Fruit fly (Drosophila melanogaster) whole organism, embryonic: ENCODE measurements around the gene Nulp1.

Experiments used
- ATbp ChIP-seq: fragments of 200-800 bp; sonication (Bioruptor generic); optimal IDR thresholded peaks from 2 replicates; lab custom pipeline; 2017; ENCODE audit warnings: missing biosample characterization, mild to moderate bottlenecking, missing genetic modification characterization, missing genetic modification reagents
- BEAF-32 ChIP-seq: fragments of 200-800 bp; sonication (Bioruptor generic); optimal IDR thresholded peaks from 3 replicates; lab custom pipeline; 2017; ENCODE audit warnings: missing biosample characterization, missing genetic modification characterization, mild to moderate bottlenecking, moderate library complexity, missing genetic modification reagents
- C15 ChIP-seq: fragments of 200-800 bp; sonication (Bioruptor generic); IDR thresholded peaks from 3 replicates; pipeline ENCODE4 v1.3.6; 2022; ENCODE audit warnings: missing biosample characterization, missing genetic modification characterization
- CG10654 ChIP-seq: fragments of 200-800 bp; sonication (Bioruptor generic); optimal IDR thresholded peaks from 2 replicates; lab custom pipeline; 2016; ENCODE audit warnings: missing biosample characterization, missing genetic modification characterization
- CG11247 ChIP-seq: fragments of 200-800 bp; sonication (Bioruptor generic); IDR thresholded peaks from 2 replicates; pipeline ENCODE4 v1.3.6; 2022; ENCODE audit warnings: missing biosample characterization, missing genetic modification characterization
- CG11504 ChIP-seq: fragments of 200-800 bp; sonication (Bioruptor generic); optimal IDR thresholded peaks from 3 replicates; lab custom pipeline; 2019; ENCODE audit warnings: missing biosample characterization, mild to moderate bottlenecking, missing genetic modification characterization, moderate library complexity
- CG12104 ChIP-seq: fragments of 200-800 bp; sonication (Bioruptor generic); optimal IDR thresholded peaks from 3 replicates; lab custom pipeline; 2016; ENCODE audit warnings: missing biosample characterization, missing genetic modification characterization
- CG13775 ChIP-seq: fragments of 200-800 bp; sonication (Bioruptor generic); optimal IDR thresholded peaks from 3 replicates; lab custom pipeline; 2017; ENCODE audit warnings: missing biosample characterization, mild to moderate bottlenecking, missing genetic modification characterization
- CG14014 ChIP-seq: fragments of 200-800 bp; sonication (Bioruptor generic); IDR thresholded peaks from 2 replicates; pipeline ENCODE4 v1.3.6; 2022; ENCODE audit warnings: missing biosample characterization, missing genetic modification characterization
- CG14050 ChIP-seq: fragments of 200-800 bp; sonication (Bioruptor generic); IDR thresholded peaks from 3 replicates; pipeline ENCODE4 v1.3.6; 2022; ENCODE audit warnings: missing biosample characterization, missing genetic modification characterization
- CG14965 ChIP-seq: fragments of 200-800 bp; sonication (Bioruptor generic); optimal IDR thresholded peaks from 2 replicates; lab custom pipeline; 2016; ENCODE audit warnings: missing biosample characterization, missing genetic modification characterization, borderline replicate concordance
- CG1603 ChIP-seq: fragments of 200-800 bp; sonication (Bioruptor generic); optimal IDR thresholded peaks from 2 replicates; lab custom pipeline; 2019; ENCODE audit warnings: missing biosample characterization, mild to moderate bottlenecking, missing genetic modification characterization, moderate library complexity
- CG32532 ChIP-seq: fragments of 200-800 bp; sonication (Bioruptor generic); IDR thresholded peaks from 2 replicates; pipeline ENCODE4 v1.3.6; 2022; ENCODE audit warnings: missing biosample characterization, missing genetic modification characterization
- CG32772 ChIP-seq: fragments of 200-800 bp; sonication (Bioruptor generic); IDR thresholded peaks from 2 replicates; pipeline ENCODE4 v1.3.6; 2022; ENCODE audit warnings: missing biosample characterization, missing genetic modification characterization
- CG3281 ChIP-seq: fragments of 200-800 bp; sonication (Bioruptor generic); optimal IDR thresholded peaks from 3 replicates; lab custom pipeline; 2017; ENCODE audit warnings: missing biosample characterization, mild to moderate bottlenecking, missing genetic modification characterization
- CG34422 ChIP-seq: fragments of 200-800 bp; sonication (Bioruptor generic); IDR thresholded peaks from 3 replicates; pipeline ENCODE4 v1.3.6; 2022; ENCODE audit warnings: missing biosample characterization, missing genetic modification characterization
- CG4730 ChIP-seq: fragments of 200-800 bp; sonication (Bioruptor generic); IDR thresholded peaks from 2 replicates; pipeline ENCODE4 v1.3.6; 2022; ENCODE audit warnings: missing biosample characterization, missing genetic modification characterization
- CG6272 ChIP-seq: fragments of 200-800 bp; sonication (Bioruptor generic); IDR thresholded peaks from 2 replicates; pipeline ENCODE4 v1.3.6; 2022; ENCODE audit warnings: missing biosample characterization, missing genetic modification characterization
- CG6689 ChIP-seq: fragments of 200-800 bp; sonication (Bioruptor generic); IDR thresholded peaks from 2 replicates; pipeline ENCODE4 v1.3.6; 2022; ENCODE audit warnings: missing biosample characterization, missing genetic modification characterization
- CG7357 ChIP-seq: fragments of 200-800 bp; sonication (Bioruptor generic); IDR thresholded peaks from 3 replicates; pipeline ENCODE4 v1.3.6; 2022; ENCODE audit warnings: missing biosample characterization, missing genetic modification characterization
- CG9437 ChIP-seq: fragments of 200-800 bp; sonication (Bioruptor generic); optimal IDR thresholded peaks from 2 replicates; lab custom pipeline; 2018; ENCODE audit warnings: missing biosample characterization, mild to moderate bottlenecking, missing genetic modification characterization
- CG9727 ChIP-seq: fragments of 200-800 bp; sonication (Bioruptor generic); optimal IDR thresholded peaks from 3 replicates; lab custom pipeline; 2017; ENCODE audit warnings: missing biosample characterization, mild to moderate bottlenecking, missing genetic modification characterization
- E2f2 ChIP-seq: fragments of 200-800 bp; sonication (Bioruptor generic); IDR thresholded peaks from 2 replicates; pipeline ENCODE4 v1.3.6; 2022; ENCODE audit warnings: missing biosample characterization, missing genetic modification characterization
- Elba2 ChIP-seq: fragments of 200-800 bp; sonication (Bioruptor generic); optimal IDR thresholded peaks from 3 replicates; lab custom pipeline; 2016; ENCODE audit warnings: missing biosample characterization, missing genetic modification characterization
- Hmx ChIP-seq: fragments of 200-800 bp; sonication (Bioruptor generic); optimal IDR thresholded peaks from 2 replicates; lab custom pipeline; 2016; ENCODE audit warnings: missing biosample characterization, missing genetic modification characterization
- Hr51 ChIP-seq, 2 experiments: fragments of 200-800 bp; sonication (Bioruptor generic); optimal IDR thresholded peaks; 2 replicates in 1 of 2; 3 replicates in 1 of 2; lab custom pipeline; 2016 to 2018; ENCODE audit warnings: missing biosample characterization in 2 of 2, missing genetic modification characterization in 2 of 2, mild to moderate bottlenecking in 1 of 2, moderate library complexity in 1 of 2
- Lim3 ChIP-seq: fragments of 200-800 bp; sonication (Bioruptor generic); IDR thresholded peaks from 2 replicates; pipeline ENCODE4 v1.3.6; 2022; ENCODE audit warnings: missing biosample characterization, missing genetic modification characterization
- Pdp1 ChIP-seq, 2 experiments: fragments of 200-800 bp; sonication (Bioruptor generic); optimal IDR thresholded peaks; 3 replicates each; lab custom pipeline; 2016; ENCODE audit warnings: missing biosample characterization in 2 of 2, missing genetic modification characterization in 2 of 2, mild to moderate bottlenecking in 1 of 2, moderate library complexity in 1 of 2
- Rfx ChIP-seq: fragments of 200-800 bp; sonication (Bioruptor generic); IDR thresholded peaks from 2 replicates; pipeline ENCODE4 v1.3.6; 2022; ENCODE audit warnings: missing biosample characterization, missing genetic modification characterization
- Sin3A ChIP-seq: fragments of >200 bp; optimal IDR thresholded peaks from 2 replicates; lab custom pipeline; 2018
- Sox100B ChIP-seq: fragments of 200-800 bp; sonication (Bioruptor generic); optimal IDR thresholded peaks from 3 replicates; lab custom pipeline; 2018; ENCODE audit warnings: missing biosample characterization, mild to moderate bottlenecking, missing genetic modification characterization
- YL-1 ChIP-seq: fragments of 200-800 bp; sonication (Bioruptor generic); optimal IDR thresholded peaks from 3 replicates; lab custom pipeline; 2017; ENCODE audit warnings: missing biosample characterization, mild to moderate bottlenecking, missing genetic modification characterization
- amos ChIP-seq: fragments of 200-800 bp; sonication (Bioruptor generic); IDR thresholded peaks from 2 replicates; pipeline ENCODE4 v1.3.6; 2022; ENCODE audit warnings: missing biosample characterization, missing genetic modification characterization; ENCODE audit not compliant: partially characterized antibody
- chinmo ChIP-seq: fragments of 200-800 bp; sonication (Bioruptor generic); IDR thresholded peaks from 4 replicates; pipeline ENCODE4 v1.3.6; 2022; ENCODE audit warnings: missing biosample characterization, missing genetic modification characterization; ENCODE audit not compliant: partially characterized antibody
- corto ChIP-seq: fragments of 200-800 bp; sonication (Bioruptor generic); optimal IDR thresholded peaks from 2 replicates; lab custom pipeline; 2016; ENCODE audit warnings: missing biosample characterization, mild to moderate bottlenecking, missing genetic modification characterization, moderate library complexity
- croc ChIP-seq: fragments of 200-800 bp; sonication (Bioruptor generic); conservative IDR thresholded peaks from 3 replicates; pipeline ENCODE4 v1.3.6; 2022; ENCODE audit warnings: missing biosample characterization, missing genetic modification characterization
- dm ChIP-seq: fragments of 200-800 bp; sonication (Bioruptor generic); optimal IDR thresholded peaks from 3 replicates; lab custom pipeline; 2016; ENCODE audit warnings: missing biosample characterization, missing genetic modification characterization
- dpn ChIP-seq, 2 experiments: fragments of 200-800 bp; sonication (Bioruptor generic); optimal IDR thresholded peaks; 3 replicates each; lab custom pipeline; 2016; ENCODE audit warnings: missing biosample characterization in 2 of 2, missing genetic modification characterization in 2 of 2
- dysf ChIP-seq: fragments of 200-800 bp; sonication (Bioruptor generic); IDR thresholded peaks from 3 replicates; pipeline ENCODE4 v1.3.6; 2022; ENCODE audit warnings: missing biosample characterization, missing genetic modification characterization
- ems ChIP-seq: fragments of 200-800 bp; sonication (Bioruptor generic); optimal IDR thresholded peaks from 3 replicates; lab custom pipeline; 2016; ENCODE audit warnings: missing biosample characterization, missing genetic modification characterization
- eve ChIP-seq, 2 experiments: fragments of >200 bp; optimal IDR thresholded peaks; 2 replicates each; lab custom pipeline; 2017; ENCODE audit warnings: missing biosample characterization in 2 of 2, missing genetic modification characterization in 2 of 2
- ewg ChIP-seq: fragments of 200-800 bp; sonication (Bioruptor generic); optimal IDR thresholded peaks from 3 replicates; lab custom pipeline; 2017; ENCODE audit warnings: mild to moderate bottlenecking, missing biosample characterization, missing genetic modification reagents, missing genetic modification characterization
- fd64A ChIP-seq: fragments of 200-800 bp; sonication (Bioruptor generic); optimal IDR thresholded peaks from 3 replicates; lab custom pipeline; 2018; ENCODE audit warnings: missing biosample characterization, mild to moderate bottlenecking, missing genetic modification characterization
- gem ChIP-seq: fragments of 200-800 bp; sonication (Bioruptor generic); optimal IDR thresholded peaks from 2 replicates; lab custom pipeline; 2019; ENCODE audit warnings: missing biosample characterization, mild to moderate bottlenecking, missing genetic modification characterization, moderate library complexity
- grn ChIP-seq: fragments of 200-800 bp; sonication (Bioruptor generic); optimal IDR thresholded peaks from 3 replicates; lab custom pipeline; 2017; ENCODE audit warnings: missing biosample characterization, missing genetic modification characterization
- lbe ChIP-seq: fragments of 200-800 bp; sonication (Bioruptor generic); optimal IDR thresholded peaks from 2 replicates; lab custom pipeline; 2016; ENCODE audit warnings: missing biosample characterization, mild to moderate bottlenecking, missing genetic modification characterization
- odd ChIP-seq: fragments of 200-800 bp; sonication (Bioruptor generic); optimal IDR thresholded peaks from 2 replicates; lab custom pipeline; 2017; ENCODE audit warnings: missing biosample characterization, mild to moderate bottlenecking, missing genetic modification characterization
- otp ChIP-seq: fragments of 200-800 bp; sonication (Bioruptor generic); IDR thresholded peaks from 3 replicates; pipeline ENCODE4, ENCODE4 v1.3.6; 2022; ENCODE audit warnings: missing biosample characterization, missing genetic modification characterization
- slou ChIP-seq: fragments of 200-800 bp; sonication (Bioruptor generic); optimal IDR thresholded peaks from 3 replicates; lab custom pipeline; 2016; ENCODE audit warnings: missing biosample characterization, missing genetic modification characterization
- slp2 ChIP-seq: fragments of 200-800 bp; sonication (Bioruptor generic); optimal IDR thresholded peaks from 2 replicates; lab custom pipeline; 2016; ENCODE audit warnings: missing biosample characterization, missing genetic modification characterization
- sqz ChIP-seq: fragments of 200-800 bp; sonication (Bioruptor generic); optimal IDR thresholded peaks from 3 replicates; lab custom pipeline; 2018; ENCODE audit warnings: missing biosample characterization, mild to moderate bottlenecking, missing genetic modification characterization
- tin ChIP-seq: fragments of 200-800 bp; sonication (Bioruptor generic); optimal IDR thresholded peaks from 3 replicates; lab custom pipeline; 2016; ENCODE audit warnings: missing biosample characterization, missing genetic modification characterization

Nulp1 gene

dm6 chr3L:8072720-8073119 is 37.4 kb upstream of the Nulp1 start (continued):
- TF ChIP-seq Rfx (GFP tag; lab: Robert Waterston, UW): peak; percentile 72
- TF ChIP-seq CG11504 (tag; lab: Kevin White, UChicago): peak; percentile 88
- peak; percentile 45 for TF ChIP-seq fd64A (GFP tag; lab: Kevin White, UChicago)
- peak; percentile 64; the same call in 2 of the 3 replicates for TF ChIP-seq dysf (GFP tag; lab: Robert Waterston, UW)
- no peak for TF ChIP-seq CG34422
- TF ChIP-seq E2f2 (GFP tag; lab: Robert Waterston, UW): peak; percentile 28; the same call in 1 of the 2 replicates
- TF ChIP-seq CG13775: peak; percentile 27
- no peak for TF ChIP-seq dm (GFP tag; lab: Kevin White, UChicago)
- peak; percentile 37 for TF ChIP-seq lbe
- peak; percentile 72 for TF ChIP-seq tin
- peak; percentile 68 for TF ChIP-seq CG6689 (GFP tag; lab: Robert Waterston, UW)
- TF ChIP-seq YL-1 (GFP tag; lab: Kevin White, UChicago): no peak
- no peak for TF ChIP-seq Elba2
- TF ChIP-seq CG12104 (GFP tag; lab: Kevin White, UChicago): peak; percentile 37
- no peak; the same call in 1 of the 2 replicates for TF ChIP-seq CG6272 (GFP tag; lab: Robert Waterston, UW)
- TF ChIP-seq slou: peak; percentile 10
- no peak for TF ChIP-seq amos (GFP tag; lab: Robert Waterston, UW)
- peak; percentile 56; the same call in 1 of the 2 replicates for TF ChIP-seq CG32772 (GFP tag; lab: Robert Waterston, UW)
- peak in 1 of 2 experiments; percentile 14 for TF ChIP-seq dpn (GFP tag; optimal IDR thresholded peaks at IDR 0.05; lab: Kevin White, UChicago)
- TF ChIP-seq Hmx (GFP tag; lab: Kevin White, UChicago): peak; percentile 55
- TF ChIP-seq Lim3 (GFP tag; lab: Robert Waterston, UW): no peak
- peak; percentile 55; the same call in 1 of the 2 replicates for TF ChIP-seq CG11247 (GFP tag; lab: Robert Waterston, UW)
- no peak for TF ChIP-seq CG1603 (tag; lab: Kevin White, UChicago)
- peak; percentile 47 for TF ChIP-seq sqz (GFP tag; lab: Kevin White, UChicago)
- peak; percentile 16 for TF ChIP-seq CG14965 (GFP tag; lab: Kevin White, UChicago)
- TF ChIP-seq, all 482 proteins: peak for 221

dm6 chr3L:8073370-8073769 is 36.8 kb upstream of the Nulp1 start:
- TF ChIP-seq croc (GFP tag; lab: Robert Waterston, UW): no peak
- TF ChIP-seq C15 (GFP tag; lab: Robert Waterston, UW): no peak
- TF ChIP-seq ems (GFP tag; lab: Kevin White, UChicago): no peak
- TF ChIP-seq ewg: no peak
- TF ChIP-seq Sox100B (GFP tag; lab: Kevin White, UChicago): peak; percentile 4
- TF ChIP-seq CG4730 (GFP tag; lab: Robert Waterston, UW): no peak
- TF ChIP-seq Sin3A (lab: Kevin White, UChicago): no peak
- no peak for TF ChIP-seq CG14050
- TF ChIP-seq ATbp (GFP tag; lab: Kevin White, UChicago): no peak
- TF ChIP-seq CG9437 (GFP tag; lab: Kevin White, UChicago): no peak
- TF ChIP-seq Pdp1 (GFP tag; optimal IDR thresholded peaks at IDR 0.05; lab: Kevin White, UChicago): no peak
- TF ChIP-seq gem: peak; percentile 3
- no peak for TF ChIP-seq CG10654 (GFP tag; lab: Kevin White, UChicago)
- peak; percentile 97 for TF ChIP-seq grn (GFP tag; lab: Kevin White, UChicago)
- no peak for TF ChIP-seq BEAF-32 (GFP tag; lab: Kevin White, UChicago)
- peak; percentile 35; the same call in 1 of the 2 replicates for TF ChIP-seq CG32532 (GFP tag; lab: Robert Waterston, UW)
- no peak for TF ChIP-seq slp2
- no peak for TF ChIP-seq odd (GFP tag; lab: Kevin White, UChicago)
- peak; percentile 27; the same call in 1 of the 2 replicates for TF ChIP-seq CG14014 (GFP tag; lab: Robert Waterston, UW)
- no peak for TF ChIP-seq CG9727 (GFP tag; lab: Kevin White, UChicago)
- no peak for TF ChIP-seq corto (GFP tag; lab: Kevin White, UChicago)
- no peak for TF ChIP-seq CG7357 (GFP tag; lab: Robert Waterston, UW)
- TF ChIP-seq CG3281 (GFP tag; lab: Kevin White, UChicago): peak; percentile 26
- TF ChIP-seq Hr51 (GFP tag; optimal IDR thresholded peaks at IDR 0.05; lab: Kevin White, UChicago): no peak
- TF ChIP-seq otp (GFP tag; lab: Robert Waterston, UW): no peak
- TF ChIP-seq eve (GFP tag; optimal IDR thresholded peaks at IDR 0.05; lab: Kevin White, UChicago): no peak
- TF ChIP-seq chinmo (GFP tag; lab: Robert Waterston, UW): no peak
